Worm (Caenorhabditis elegans) whole organism, L4/young adult: ENCODE measurements around the gene clec-78.

Experiments
- W03F9.2 ChIP-seq: fragments of 150-350 bp; optimal IDR thresholded peaks from 2 replicates; lab custom pipeline; 2014; ENCODE audit warnings: missing biosample characterization, missing genetic modification characterization
- dao-5 ChIP-seq: sonication (generic microtip); optimal IDR thresholded peaks from 2 replicates; lab custom pipeline; 2016; ENCODE audit warnings: missing genotype, missing genetic modification characterization, moderate library complexity, missing compliant biosample characterization
- him-1 ChIP-seq: sonication (generic microtip); optimal IDR thresholded peaks from 2 replicates; lab custom pipeline; 2016; ENCODE audit warnings: missing genotype, missing genetic modification reagents, missing genetic modification characterization, missing compliant biosample characterization

The clec-78 gene

DNA sequence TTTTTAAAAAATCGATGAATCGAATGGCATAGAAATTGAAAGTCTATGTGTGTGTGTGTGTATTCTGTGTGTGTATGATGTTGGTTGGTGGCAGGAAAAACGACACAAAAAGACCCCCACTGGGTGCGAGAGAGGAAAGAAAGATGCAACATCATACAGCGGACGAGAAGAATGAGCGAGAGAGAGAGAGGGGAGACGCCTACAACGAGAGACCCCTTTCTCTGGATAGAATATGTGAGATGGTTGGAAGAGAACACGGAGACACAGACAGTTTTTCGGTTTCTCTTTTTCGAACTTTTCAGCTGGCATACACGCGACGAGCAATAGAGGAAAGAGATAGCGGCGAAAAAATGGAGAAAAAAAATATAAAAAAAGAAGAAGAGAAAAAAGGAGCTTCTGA lies 30.9 kb downstream of the clec-78 start:
- TF ChIP-seq him-1: peak; percentile 81
- no peak for TF ChIP-seq W03F9.2 (tag; lab: Kevin White, UChicago)
- no peak for TF ChIP-seq dao-5 (tag; lab: Kevin White, UChicago)

DNA sequence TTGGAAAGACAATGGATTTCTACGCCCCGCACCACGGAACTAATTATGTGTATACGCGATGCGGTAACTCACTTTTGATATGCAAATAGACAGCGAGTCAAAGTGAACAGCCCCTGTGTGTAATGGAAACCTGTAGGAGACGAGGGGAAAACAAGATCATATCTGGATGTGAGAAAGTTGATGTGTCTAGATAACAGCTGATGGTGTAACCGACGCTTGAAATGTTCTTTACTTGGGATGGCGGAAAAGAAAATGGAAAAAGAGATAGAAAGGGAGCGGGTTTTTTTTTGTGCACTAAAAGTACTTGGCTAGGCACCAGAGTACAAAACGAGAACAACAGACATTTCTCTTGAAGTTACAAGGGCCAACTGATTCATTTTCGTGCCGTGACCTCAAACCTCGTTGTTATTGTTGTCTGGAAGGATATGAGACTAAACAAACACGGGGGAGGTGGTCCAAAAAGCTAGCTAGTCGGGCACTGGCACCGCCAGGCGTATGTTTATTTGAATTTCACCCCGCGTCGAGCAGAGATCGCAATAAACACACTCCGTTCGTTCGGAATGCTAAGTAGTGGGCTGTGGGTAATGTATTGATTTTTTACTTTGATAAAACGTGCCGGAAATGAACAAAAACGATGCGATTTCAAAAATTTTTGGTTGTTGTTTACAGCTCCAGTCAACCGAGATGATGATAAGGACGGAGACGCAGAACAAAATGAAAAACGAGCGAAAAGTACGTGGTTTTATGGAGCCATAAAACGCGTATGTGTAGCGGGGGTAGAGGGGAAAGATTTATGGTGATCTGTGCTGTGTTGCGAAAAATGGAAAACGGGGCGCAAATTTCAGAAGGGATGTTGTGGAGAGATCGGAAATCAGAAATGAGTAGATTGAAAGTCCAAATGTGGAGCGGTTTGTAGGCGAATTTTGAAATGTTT lies 33.2 kb downstream of the clec-78 start:
- TF ChIP-seq dao-5 (tag; lab: Kevin White, UChicago) (no peak), him-1 (no peak), W03F9.2 (tag; lab: Kevin White, UChicago) (no peak)

DNA sequence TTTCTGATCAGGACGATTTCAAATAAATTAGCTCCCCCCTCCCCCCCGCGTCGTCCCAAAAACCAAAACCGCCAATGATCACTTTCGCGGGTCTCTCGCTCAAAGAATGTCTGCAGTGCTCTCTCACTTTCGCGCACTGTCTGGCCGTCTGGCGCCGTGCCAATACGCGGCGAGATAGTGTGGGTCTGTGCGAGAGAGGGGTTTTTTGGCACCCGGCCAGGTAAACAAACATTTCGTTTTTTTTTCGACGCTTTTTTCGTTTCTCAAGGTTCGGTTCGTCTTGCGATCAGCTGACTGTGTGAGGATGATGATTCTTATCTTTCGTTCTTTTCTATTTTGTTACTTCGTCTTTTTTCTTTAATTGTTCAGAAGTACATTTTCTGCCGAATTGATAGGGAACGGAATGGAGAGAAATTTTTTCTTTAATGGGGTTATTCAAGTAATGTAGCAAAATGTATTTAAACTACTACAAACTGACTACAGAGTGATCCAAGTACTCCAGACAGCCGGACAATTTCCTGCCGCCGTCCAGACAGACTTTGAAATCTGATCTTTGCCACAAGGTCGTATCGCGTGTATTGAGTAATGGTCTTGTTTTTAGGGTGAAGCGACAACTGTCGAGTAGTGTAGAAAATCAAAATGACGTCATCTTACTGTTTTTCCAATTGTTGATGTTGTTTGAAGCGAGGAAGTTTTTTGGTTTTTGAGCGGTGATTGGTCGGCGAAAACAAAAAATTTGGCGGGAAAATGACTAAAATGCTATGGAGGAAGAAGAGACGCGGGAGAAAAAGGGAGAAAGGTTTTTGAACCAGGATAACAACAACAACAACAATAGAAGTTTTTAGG lies 35.5 kb downstream of the clec-78 start:
- no peak for TF ChIP-seq dao-5 (tag; lab: Kevin White, UChicago)
- TF ChIP-seq him-1: no peak
- TF ChIP-seq W03F9.2 (tag; lab: Kevin White, UChicago): no peak

DNA sequence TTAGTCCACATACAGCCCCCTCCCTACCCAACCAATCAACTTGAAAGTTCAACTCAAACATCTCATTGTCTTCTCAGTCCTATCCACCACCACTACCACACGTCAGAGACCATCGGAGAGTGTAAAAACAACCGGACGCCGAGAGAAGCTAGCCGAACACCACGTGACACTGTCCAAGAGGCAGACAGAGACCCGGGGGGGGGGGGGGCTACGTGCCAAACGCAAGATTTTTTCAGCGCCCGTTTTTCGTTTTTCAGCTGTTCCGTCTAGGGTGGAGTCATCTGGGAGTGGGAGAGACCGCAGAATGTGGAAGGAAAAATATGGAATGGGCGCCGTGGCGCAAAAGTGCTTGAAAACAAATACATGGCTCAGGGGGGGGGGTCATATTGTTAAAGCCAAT lies 37.0 kb downstream of the clec-78 start:
- TF ChIP-seq W03F9.2 (tag; lab: Kevin White, UChicago) (peak; percentile 12), dao-5 (tag; lab: Kevin White, UChicago) (no peak)

DNA sequence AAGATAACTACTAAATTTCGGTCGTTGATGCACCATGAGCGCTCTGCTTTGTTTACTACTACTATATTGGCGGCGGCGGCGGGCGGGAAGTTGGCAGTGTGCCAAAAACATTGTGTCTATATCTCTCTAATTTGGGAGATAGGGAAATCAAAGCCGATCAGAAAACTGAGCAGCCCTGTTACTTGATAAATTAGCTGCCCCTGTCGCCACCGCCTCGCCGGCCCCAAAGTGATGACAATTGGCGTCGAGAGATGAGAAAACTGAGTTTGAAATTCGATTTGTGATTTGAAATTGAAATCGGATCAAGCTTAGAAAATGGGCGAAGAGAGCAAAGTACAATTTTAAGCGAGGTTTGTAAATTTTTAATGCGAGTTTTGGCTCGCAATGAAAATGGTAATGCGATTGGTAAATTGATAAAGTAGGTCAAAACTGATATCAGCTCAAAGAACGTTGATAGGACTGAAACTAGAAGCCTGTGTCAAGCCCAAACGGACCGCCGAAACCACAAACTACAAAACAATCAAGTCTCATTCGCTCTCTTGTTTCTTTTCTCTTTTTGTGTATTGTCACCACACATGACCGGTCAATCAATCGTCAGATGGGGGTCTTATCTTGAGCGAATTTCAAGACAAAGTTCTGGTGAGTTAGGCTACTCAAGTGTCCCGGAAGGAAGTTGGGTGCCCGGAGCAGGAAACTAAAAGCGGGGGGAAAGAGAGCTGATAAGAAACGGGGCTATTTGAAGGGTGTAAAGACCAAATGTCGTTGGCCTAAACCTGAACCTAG lies 38.4 kb downstream of the clec-78 start:
- no peak for TF ChIP-seq dao-5 (tag; lab: Kevin White, UChicago)
- no peak for TF ChIP-seq W03F9.2 (tag; lab: Kevin White, UChicago)
- no peak for TF ChIP-seq him-1

DNA sequence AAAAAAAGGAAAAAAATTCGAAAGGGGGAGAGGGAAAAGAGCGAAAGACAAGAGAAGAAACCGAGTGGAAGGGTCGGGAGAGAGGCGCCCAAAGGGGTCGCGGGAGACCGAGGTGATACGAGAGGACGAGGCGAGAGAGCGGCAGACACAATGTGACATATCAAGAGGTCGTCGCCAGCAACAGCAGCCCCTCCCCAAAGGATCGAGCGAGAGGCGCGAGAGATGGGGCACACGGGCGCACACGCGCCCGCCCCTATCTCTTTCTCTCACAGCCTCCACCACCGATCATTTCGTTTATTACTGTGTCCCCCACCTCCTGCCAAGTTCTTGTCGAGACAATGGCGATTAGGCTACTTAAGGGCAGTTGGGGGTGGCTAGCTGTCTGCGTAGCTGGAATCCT lies 39.3 kb downstream of the clec-78 start:
- TF ChIP-seq W03F9.2 (tag; lab: Kevin White, UChicago) (no peak), him-1 (no peak), dao-5 (tag; lab: Kevin White, UChicago) (no peak)

DNA sequence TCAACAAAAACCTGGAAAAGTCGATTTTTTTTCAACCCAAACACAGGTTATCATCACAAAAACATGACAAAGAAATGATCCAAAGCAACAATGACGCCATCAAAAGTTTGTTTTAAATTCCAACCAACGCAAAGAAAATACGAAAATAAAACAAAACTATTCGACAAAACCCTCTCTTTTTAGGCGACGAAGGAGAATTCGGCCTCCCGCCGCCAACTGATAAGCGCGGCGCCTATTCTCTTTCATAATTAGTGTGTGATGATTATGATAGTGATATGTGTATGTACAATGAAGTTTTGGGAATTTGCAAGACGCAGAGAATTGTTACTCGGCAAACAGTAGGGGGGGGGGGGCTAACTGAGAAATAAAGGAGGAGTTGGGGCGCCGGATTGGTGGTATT lies 40.4 kb downstream of the clec-78 start:
- no peak for TF ChIP-seq W03F9.2 (tag; lab: Kevin White, UChicago)
- TF ChIP-seq him-1: no peak
- no peak for TF ChIP-seq dao-5 (tag; lab: Kevin White, UChicago)

DNA sequence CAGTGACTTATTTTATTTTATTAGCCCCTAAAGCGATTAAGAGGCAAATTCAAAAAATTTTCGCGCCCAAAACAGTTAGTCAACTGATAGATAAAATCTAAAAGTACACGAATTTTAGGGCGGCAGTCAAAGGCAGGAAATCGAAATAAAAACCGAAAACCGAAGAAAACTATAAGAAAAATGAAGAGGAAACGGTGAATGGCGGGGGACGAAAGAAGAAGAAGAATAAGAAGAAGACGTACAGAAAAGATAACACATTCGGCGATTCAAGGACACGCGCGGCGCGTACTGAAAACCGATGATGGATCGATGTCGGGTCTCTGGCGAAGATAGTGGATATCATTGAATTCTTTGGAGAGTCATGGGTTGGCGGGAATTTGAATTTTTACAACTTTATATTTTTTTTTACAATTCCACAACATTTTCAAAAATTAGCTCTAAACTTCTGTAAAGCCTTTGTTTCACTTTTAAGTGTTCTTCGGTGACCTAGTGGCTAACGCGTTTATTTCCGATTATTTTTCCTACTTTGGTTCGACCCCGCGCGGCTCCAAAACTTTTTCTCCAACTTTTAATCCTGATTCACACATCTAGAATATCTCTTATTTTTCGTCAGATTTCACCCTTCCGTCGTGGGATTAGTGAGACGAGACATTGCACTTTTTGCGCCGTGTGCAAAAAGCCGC lies 42.2 kb downstream of the clec-78 start:
- TF ChIP-seq dao-5 (tag; lab: Kevin White, UChicago): no peak
- no peak for TF ChIP-seq W03F9.2 (tag; lab: Kevin White, UChicago)

DNA sequence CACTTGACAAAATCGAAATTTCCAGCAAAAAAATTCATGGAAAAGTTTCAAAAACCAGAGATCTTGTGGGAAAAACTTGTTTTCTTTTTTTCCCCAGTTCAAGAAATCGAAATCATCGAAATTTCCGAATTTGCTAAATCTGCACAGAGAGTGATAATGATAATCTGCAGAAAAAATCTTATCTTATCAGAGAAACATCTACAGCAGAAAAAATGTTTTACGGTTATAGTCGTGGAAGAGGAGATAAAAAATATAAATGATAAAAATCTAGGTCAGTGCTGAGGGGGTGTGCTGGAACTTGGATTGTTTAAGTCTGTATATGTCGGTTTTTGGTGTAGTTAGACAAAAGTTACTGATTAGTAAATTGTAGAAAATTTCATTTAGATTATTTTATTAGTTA lies 43.4 kb downstream of the clec-78 start:
- TF ChIP-seq dao-5 (tag; lab: Kevin White, UChicago) (no peak), him-1 (no peak), W03F9.2 (tag; lab: Kevin White, UChicago) (no peak)

DNA sequence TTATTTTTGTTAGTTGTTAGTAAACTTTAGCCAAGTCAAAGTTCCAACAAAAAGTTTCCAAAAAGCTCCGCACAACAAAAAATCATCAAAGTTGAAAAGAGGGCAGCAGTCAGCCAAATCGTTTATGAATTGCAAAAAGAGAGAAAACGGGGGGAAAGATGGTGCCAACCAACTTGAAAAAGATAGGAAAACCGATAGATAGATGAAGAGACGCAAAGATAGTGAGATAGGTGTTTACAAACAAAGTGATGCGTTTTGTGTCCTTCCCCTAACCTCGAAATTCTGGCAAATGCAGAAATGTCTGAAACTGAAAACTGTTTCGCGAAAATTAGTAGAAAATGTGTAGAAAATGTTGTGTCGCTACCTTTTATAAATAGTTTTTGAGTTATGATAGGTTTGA lies 44.6 kb downstream of the clec-78 start:
- TF ChIP-seq dao-5 (tag; lab: Kevin White, UChicago): no peak
- TF ChIP-seq W03F9.2 (tag; lab: Kevin White, UChicago): no peak
- no peak for TF ChIP-seq him-1

DNA sequence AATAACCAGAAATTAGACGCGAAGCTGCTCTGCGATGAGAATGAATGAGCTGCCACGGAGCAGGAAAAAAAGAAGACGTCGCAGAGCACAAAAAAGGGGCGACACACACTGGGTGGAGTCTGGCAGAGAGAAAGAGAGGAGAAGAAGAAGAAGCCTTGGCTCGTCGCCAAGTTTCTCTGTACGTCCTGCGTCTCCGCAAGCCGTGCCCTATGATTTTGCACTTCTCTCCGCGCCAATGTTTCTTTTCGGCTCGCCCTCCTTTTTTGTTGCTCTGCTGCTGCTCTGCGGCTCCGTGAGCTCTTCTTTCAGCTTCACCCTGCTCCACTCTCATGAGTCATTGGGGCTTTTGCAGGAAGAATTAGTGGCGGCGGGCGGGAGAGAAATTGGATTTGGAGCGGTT lies 46.0 kb downstream of the clec-78 start, which contains the start of gene hlh-30:
TSS of gene hlh-30 (minus strand) at position 69 of the 400 bp plus-strand sequence.
- peak; percentile 90 for TF ChIP-seq him-1
- TF ChIP-seq W03F9.2 (tag; lab: Kevin White, UChicago): no peak

DNA sequence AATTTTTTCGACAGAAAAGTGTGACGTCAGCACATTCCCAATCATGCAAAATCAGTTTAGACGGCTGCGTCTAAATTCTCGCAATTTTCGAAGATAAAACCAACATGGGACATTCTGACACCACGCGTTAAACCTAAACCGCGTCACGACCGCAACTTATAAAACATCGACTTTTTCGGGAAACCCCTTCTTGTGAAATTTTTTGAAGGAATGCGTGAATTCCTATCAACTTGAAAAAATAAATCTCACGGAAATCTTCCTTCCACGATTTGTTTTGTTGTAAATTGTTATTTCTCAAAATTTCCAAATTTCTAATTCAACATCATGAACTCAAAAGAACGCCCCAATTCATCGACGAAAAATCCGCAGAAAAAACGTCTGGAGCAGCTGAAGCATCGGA lies 51.1 kb downstream of the clec-78 start, which contains the start of gene F35F11.2:
TSS of gene F35F11.2 (plus strand) at position 301 of the 400 bp plus-strand sequence.
- no peak for TF ChIP-seq him-1
- TF ChIP-seq dao-5 (tag; lab: Kevin White, UChicago): no peak
- no peak for TF ChIP-seq W03F9.2 (tag; lab: Kevin White, UChicago)

DNA sequence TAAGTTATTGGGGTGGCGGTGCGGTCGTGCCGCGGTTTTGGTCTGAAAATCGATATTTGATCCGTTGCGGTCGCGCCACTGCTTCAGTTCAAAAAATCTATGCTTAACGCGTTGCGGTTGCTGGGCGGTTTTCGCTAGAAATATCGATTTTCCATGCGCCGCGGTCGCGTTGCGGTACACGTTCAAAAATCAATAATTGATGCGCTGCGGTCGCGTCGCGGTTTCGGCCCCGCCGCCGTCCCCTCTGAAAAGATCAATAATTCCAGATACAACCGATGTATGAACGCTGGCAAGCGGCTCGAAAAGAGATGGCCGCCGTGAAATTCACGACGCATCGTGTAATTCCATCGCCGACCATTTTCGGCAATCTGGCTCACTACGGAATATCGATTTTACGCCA lies 52.1 kb downstream of the clec-78 start:
- TF ChIP-seq W03F9.2 (tag; lab: Kevin White, UChicago): no peak
- no peak for TF ChIP-seq him-1
- TF ChIP-seq dao-5 (tag; lab: Kevin White, UChicago): no peak
